Worm (Caenorhabditis elegans) whole organism, L2 larva: Measurements from ENCODE around the gene K06H7.8.

Source experiments
- ama-1 ChIP-seq: fragments of 150-350 bp; optimal IDR thresholded peaks from 2 replicates; lab custom pipeline; 2018; ENCODE audit warnings: inconsistent platforms
- egl-27 ChIP-seq: sonication (generic microtip); optimal IDR thresholded peaks from 3 replicates; lab custom pipeline; 2017; ENCODE audit warnings: missing biosample characterization, missing genetic modification reagents, missing genetic modification characterization
- fos-1 ChIP-seq: fragments of 150-350 bp; optimal IDR thresholded peaks from 2 replicates; lab custom pipeline; 2014; ENCODE audit warnings: missing biosample characterization, missing genetic modification characterization
- mab-5 ChIP-seq: fragments of 150-350 bp; optimal IDR thresholded peaks from 2 replicates; lab custom pipeline; 2014; ENCODE audit warnings: missing biosample characterization, missing genetic modification characterization
- nhr-237 ChIP-seq: fragments of 150-350 bp; optimal IDR thresholded peaks from 2 replicates; lab custom pipeline; 2014; ENCODE audit warnings: missing biosample characterization, missing genetic modification characterization

ce11 chrIII:8129195-8129594, 31.2 kb upstream of the K06H7.8 start:
- TF ChIP-seq egl-27 (tag; lab: Kevin White, UChicago): no peak
- no peak for TF ChIP-seq nhr-237 (tag; lab: Kevin White, UChicago)
- TF ChIP-seq fos-1 (tag; lab: Kevin White, UChicago): no peak
- TF ChIP-seq mab-5 (tag; lab: Kevin White, UChicago): no peak
- no peak for TF ChIP-seq ama-1
